Fruit fly (Drosophila melanogaster) whole organism: ENCODE results near the gene Nep4.

Experiments used
- CG8478 ChIP-seq: fragments of >200 bp; optimal IDR thresholded peaks from 2 replicates; lab custom pipeline; 2018; ENCODE audit warnings: inconsistent platforms
- Dll ChIP-seq: fragments of >200 bp; optimal IDR thresholded peaks from 2 replicates; lab custom pipeline; 2017
- EcR ChIP-seq, 2 experiments: fragments of >200 bp; optimal IDR thresholded peaks; 2 replicates each; lab custom pipeline; 2017; ENCODE audit warnings: missing biosample characterization in 2 of 2, missing genetic modification characterization in 2 of 2, missing genetic modification reagents in 2 of 2
- pan ChIP-seq: fragments of >200 bp; optimal IDR thresholded peaks from 2 replicates; lab custom pipeline; 2017
- psq ChIP-seq: fragments of >200 bp; optimal IDR thresholded peaks from 2 replicates; lab custom pipeline; 2017
- usp ChIP-seq: fragments of >200 bp; optimal IDR thresholded peaks from 2 replicates; lab custom pipeline; 2017; ENCODE audit warnings: missing biosample characterization, missing genetic modification characterization, mixed read lengths

Gene Nep4

DNA sequence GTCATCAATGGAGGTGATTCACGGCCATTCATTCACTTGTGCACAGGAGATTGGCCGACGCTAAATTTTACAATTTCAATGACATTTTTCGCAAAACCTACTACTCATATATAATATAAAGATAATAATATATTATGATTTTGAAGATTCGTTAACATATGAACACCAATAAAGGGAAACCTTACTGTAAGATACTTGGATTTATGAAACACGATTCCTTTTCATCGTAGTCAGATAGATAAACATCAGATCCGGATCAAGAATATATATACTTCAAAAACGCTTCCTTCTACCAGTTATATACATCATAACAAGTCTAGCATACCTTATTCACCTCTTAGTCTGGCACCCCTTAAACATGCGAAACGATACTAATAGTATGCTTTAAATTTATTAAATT, at the start of gene Nep4:
Gene Nep4 (minus strand): TSS at position 101 of the 400 bp plus-strand sequence.
- TF ChIP-seq pan (lab: Kevin White, UChicago) (no peak), usp (no peak), CG8478 (lab: Kevin White, UChicago) (no peak), EcR (GFP tag; optimal IDR thresholded peaks at IDR 0.05; lab: Kevin White, UChicago) (no peak)

DNA sequence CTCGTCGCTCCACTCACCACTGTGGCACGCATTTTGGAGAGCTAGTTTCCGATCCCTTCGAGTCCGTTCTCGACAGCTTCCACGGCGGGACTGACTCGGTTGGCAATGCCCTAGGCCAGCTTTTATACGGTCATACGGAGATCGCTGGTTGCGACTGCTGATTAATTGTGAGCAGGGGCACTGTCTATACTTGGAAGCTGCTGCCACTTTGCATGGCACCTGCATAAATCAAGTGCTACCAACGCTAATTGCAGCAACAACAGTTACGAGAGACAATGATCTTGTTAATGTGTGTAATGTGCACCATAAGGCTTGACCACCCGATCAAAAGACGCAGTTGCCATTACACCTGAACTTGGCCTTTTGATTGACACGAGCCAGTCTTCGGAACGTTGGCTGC, 17.5 kb upstream of the Nep4 start, which contains the start of gene CG4000:
Gene CG4000 (minus strand): TSS at position 101 of the 400 bp plus-strand sequence.
- TF ChIP-seq CG8478 (lab: Kevin White, UChicago) (no peak), Dll (lab: Kevin White, UChicago) (no peak), pan (lab: Kevin White, UChicago) (no peak)

dm6 chr3R:20675772-20676171, 16.1 kb upstream of the Nep4 start:
- TF ChIP-seq pan (lab: Kevin White, UChicago), result no peak
- no peak for TF ChIP-seq CG8478 (lab: Kevin White, UChicago)
- no peak for TF ChIP-seq psq (lab: Kevin White, UChicago)

- TF ChIP-seq EcR (GFP tag; optimal IDR thresholded peaks at IDR 0.05; lab: Kevin White, UChicago), result no peak
- no peak for TF ChIP-seq CG8478 (lab: Kevin White, UChicago)
- no peak for TF ChIP-seq usp
- no peak for TF ChIP-seq psq (lab: Kevin White, UChicago)
- no peak for TF ChIP-seq Dll (lab: Kevin White, UChicago)
- no peak for TF ChIP-seq pan (lab: Kevin White, UChicago)
Measured at dm6 chr3R:20669040-20669621, 9.4 kb upstream of the Nep4 start, which contains the start of gene Cpr92F. Cpr92F (plus strand) TSS chr3R:20669571.

DNA sequence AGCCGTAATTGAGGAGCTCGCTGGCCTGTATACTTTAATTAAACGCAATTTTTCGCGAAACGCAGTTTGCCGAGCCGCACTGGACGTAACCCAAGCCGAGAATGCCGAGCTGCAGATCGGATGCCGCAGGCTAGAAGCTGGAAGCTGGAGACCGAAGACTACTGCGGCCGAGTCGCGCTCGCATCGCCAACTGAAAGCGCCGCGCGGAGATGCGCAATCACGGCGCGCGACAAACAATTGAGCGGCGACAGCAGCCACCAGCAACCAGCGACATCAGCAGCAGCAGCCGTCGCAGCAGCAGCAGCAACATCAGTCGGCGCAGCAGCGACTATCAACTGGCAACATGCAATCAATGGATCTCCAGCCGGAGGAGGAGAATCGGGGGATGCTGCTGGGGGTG, 3.1 kb downstream of the Nep4 start:
- TF ChIP-seq psq (lab: Kevin White, UChicago) (no peak), pan (lab: Kevin White, UChicago) (no peak), Dll (lab: Kevin White, UChicago) (no peak), usp (no peak), EcR (GFP tag; optimal IDR thresholded peaks at IDR 0.05; lab: Kevin White, UChicago) (no peak), CG8478 (lab: Kevin White, UChicago) (no peak)

dm6 chr3R:20652350-20652749, 7.4 kb downstream of the Nep4 start, which contains the start of gene GluRIID:
GluRIID (minus strand) TSS chr3R:20652450.
- no peak for TF ChIP-seq usp
- TF ChIP-seq EcR (GFP tag; optimal IDR thresholded peaks at IDR 0.05; lab: Kevin White, UChicago), result no peak
- TF ChIP-seq psq (lab: Kevin White, UChicago), result no peak
- TF ChIP-seq CG8478 (lab: Kevin White, UChicago), result no peak
- no peak for TF ChIP-seq pan (lab: Kevin White, UChicago)
- no peak for TF ChIP-seq Dll (lab: Kevin White, UChicago)

DNA sequence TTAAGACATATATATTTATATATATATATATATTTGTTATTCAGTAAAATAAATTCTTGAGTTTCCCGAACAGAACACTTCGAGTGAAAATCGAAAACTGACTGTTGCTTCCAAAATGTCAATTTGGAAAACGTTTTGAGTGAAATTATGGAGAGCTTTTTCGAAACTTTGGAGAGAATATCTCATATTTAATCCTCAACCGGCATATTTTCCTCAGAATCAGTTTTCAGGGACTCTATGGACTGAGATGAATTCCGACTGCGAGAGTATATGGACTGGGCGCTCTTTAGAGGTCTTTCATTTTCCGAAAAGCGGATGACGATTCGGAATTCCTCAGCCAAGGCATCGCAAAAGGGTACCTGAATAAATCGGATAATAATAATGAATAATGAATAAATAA, 11.1 kb downstream of the Nep4 start, which contains the start of gene GluRIIE:
Gene GluRIIE (minus strand): TSS at position 101 of the 400 bp plus-strand sequence.
- TF ChIP-seq usp, result no peak
- no peak for TF ChIP-seq EcR (GFP tag; optimal IDR thresholded peaks at IDR 0.05; lab: Kevin White, UChicago)

DNA sequence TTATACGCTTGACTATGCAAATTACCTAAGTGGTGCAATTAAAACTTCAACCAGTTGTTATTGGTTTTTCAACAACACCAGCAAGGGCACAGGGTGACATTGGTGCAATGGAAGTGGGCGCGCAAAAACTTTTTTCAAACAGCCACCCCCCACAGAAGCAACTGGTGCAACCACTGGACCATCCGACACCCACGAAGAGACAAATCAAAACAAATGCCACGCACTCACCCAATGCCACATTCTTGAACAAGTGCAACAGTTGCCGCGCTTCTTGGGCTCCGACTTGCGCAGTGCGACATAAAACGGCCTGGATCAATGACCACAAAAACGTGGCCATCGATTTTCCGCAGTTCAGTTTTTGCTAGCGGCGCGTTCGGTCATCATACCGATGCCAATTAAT, 24.0 kb downstream of the Nep4 start:
- TF ChIP-seq pan (lab: Kevin White, UChicago), result no peak

DNA sequence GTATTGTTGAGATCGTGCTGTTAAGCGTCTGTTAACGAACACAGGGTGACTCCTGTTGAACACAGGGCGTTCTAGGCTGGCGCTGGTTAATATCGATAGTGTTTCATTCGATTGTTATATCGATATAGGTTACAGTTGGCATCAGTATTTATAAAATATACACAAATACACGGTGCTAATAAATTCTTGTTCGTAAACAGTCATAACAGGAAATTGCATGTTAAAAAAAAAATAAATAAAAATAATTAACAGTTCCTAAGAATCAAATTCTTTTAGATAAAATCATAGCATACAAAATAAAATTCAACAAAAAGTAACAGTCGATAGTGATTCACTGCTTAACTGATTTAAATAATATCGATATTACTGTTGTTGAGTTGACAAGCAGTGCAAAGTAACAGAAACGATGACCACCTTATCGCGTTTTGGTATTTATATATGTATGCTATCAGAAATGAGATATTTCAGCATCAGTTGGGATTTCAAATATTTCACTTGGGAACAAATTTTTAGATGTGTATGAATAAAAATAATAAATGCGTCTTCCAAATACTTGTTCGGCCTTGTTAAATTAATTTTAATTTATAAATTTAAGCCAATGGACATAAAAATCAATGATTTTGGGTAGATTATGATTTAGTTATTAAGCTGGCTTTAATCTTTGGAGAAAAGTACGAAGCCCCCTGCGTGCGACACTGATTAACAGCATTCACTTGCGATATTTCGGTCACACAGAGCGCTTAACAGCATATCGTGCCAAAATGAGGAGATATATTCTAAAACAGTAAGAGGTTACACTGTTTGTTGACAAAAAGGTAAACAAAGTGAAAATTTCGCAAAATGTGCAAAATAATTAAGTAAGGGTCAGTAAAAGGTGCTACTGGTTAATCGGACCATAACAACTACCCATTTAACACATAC, 24.8 kb downstream of the Nep4 start, which contains the start of the genes Pi3K92E and Lrrk:
Gene Pi3K92E (minus strand): TSS at position 59 of the 921 bp plus-strand sequence.
Gene Lrrk (plus strand): TSS at position 807 of the 921 bp plus-strand sequence.
- TF ChIP-seq CG8478 (lab: Kevin White, UChicago), result no peak
- no peak for TF ChIP-seq Dll (lab: Kevin White, UChicago)
- TF ChIP-seq EcR (GFP tag; optimal IDR thresholded peaks at IDR 0.05; lab: Kevin White, UChicago), result no peak
- TF ChIP-seq usp, result no peak

dm6 chr3R:20633984-20634446, 25.7 kb downstream of the Nep4 start:
- TF ChIP-seq EcR (GFP tag; optimal IDR thresholded peaks at IDR 0.05; lab: Kevin White, UChicago), result no peak
- no peak for TF ChIP-seq psq (lab: Kevin White, UChicago)
- TF ChIP-seq usp, result no peak
- TF ChIP-seq pan (lab: Kevin White, UChicago), result no peak
- TF ChIP-seq Dll (lab: Kevin White, UChicago), result no peak
- TF ChIP-seq CG8478 (lab: Kevin White, UChicago), result no peak

- no peak for TF ChIP-seq psq (lab: Kevin White, UChicago)
- no peak for TF ChIP-seq EcR (GFP tag; optimal IDR thresholded peaks at IDR 0.05; lab: Kevin White, UChicago)
- no peak for TF ChIP-seq pan (lab: Kevin White, UChicago)
Measured at dm6 chr3R:20626123-20626522, 33.6 kb downstream of the Nep4 start.
